Fruit fly (Drosophila melanogaster): ENCODE results near the gene Drsl3.

Drsl3 gene

DNA sequence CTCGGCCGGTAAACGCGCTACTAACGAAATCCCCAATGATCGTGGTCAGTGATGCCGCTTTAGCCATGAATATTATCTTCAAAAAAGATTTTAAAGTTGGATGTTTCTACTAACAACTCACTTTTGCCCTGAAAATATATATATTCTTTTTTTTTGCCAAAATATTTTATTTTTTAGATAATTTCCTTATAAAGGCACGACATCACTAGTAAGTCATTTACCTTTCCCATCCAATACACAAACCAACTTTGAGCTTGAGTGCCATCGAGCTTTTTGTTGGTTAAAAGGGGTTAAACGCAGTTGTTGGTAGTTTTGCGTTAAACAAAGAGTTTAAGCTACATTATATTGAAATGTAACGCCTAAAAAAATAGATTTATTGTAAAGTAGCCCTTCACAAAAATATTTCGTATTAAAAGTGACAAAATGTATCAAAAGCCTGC is 11.7 kb upstream of the Drsl3 start, which contains the start of gene CG14968 (continued):
- peak; percentile 84 for TF ChIP-seq Adf1 (GFP tag; IDR thresholded peaks at IDR 0.05)
- TF ChIP-seq CG12299 (tag; optimal IDR thresholded peaks at IDR 0.05) = peak; percentile 87
- TF ChIP-seq CG18764 (GFP tag; optimal IDR thresholded peaks at IDR 0.05) = peak; percentile 87
- peak; percentile 79 for TF ChIP-seq CG13624 (GFP tag; optimal IDR thresholded peaks at IDR 0.05)
- TF ChIP-seq CG16779 (GFP tag; IDR thresholded peaks at IDR 0.05) = peak; percentile 91
- peak; percentile 90 for TF ChIP-seq Hsf (GFP tag; optimal IDR thresholded peaks at IDR 0.05)
- peak; percentile 95 for TF ChIP-seq esg (GFP tag; conservative IDR thresholded peaks at IDR 0.05)
- TF ChIP-seq Dp (GFP tag; optimal IDR thresholded peaks at IDR 0.05) = no peak
- TF ChIP-seq tna (GFP tag; IDR thresholded peaks at IDR 0.05; ENCODE audit: partially characterized antibody) = no peak
- TF ChIP-seq ase (GFP tag; IDR thresholded peaks at IDR 0.05) = peak; percentile 96
- peak; percentile 87 for TF ChIP-seq CG3726 (GFP tag; IDR thresholded peaks at IDR 0.05)
- peak; percentile 97 for TF ChIP-seq CG2678 (tag; optimal IDR thresholded peaks at IDR 0.05)
- peak; percentile 96 for TF ChIP-seq stc (GFP tag; IDR thresholded peaks at IDR 0.05)
- TF ChIP-seq stwl (tag; optimal IDR thresholded peaks at IDR 0.05) = no peak
- TF ChIP-seq Aef1 (GFP tag; IDR thresholded peaks at IDR 0.05) = peak; percentile 95
- TF ChIP-seq hkb (optimal IDR thresholded peaks at IDR 0.05) = no peak
- peak; percentile 97 for TF ChIP-seq hkb (GFP tag; IDR thresholded peaks at IDR 0.05)
- TF ChIP-seq tll (GFP tag; optimal IDR thresholded peaks at IDR 0.05) = no peak
- TF ChIP-seq Hr51 (GFP tag; optimal IDR thresholded peaks at IDR 0.05) = peak; percentile 61 to 97
- no peak for TF ChIP-seq cg (GFP tag; optimal IDR thresholded peaks at IDR 0.05)
- peak; percentile 48 for TF ChIP-seq ftz-f1 (GFP tag; optimal IDR thresholded peaks at IDR 0.05)
- TF ChIP-seq emc (GFP tag; optimal IDR thresholded peaks at IDR 0.05) = peak; percentile 67
- TF ChIP-seq sr (GFP tag; IDR thresholded peaks at IDR 0.05) = peak; percentile 78
- TF ChIP-seq peb (GFP tag; IDR thresholded peaks at IDR 0.05) = peak; percentile 91
- TF ChIP-seq MBD-R2 (GFP tag; IDR thresholded peaks at IDR 0.05) = peak; percentile 93
- TF ChIP-seq Hr39 (optimal IDR thresholded peaks at IDR 0.05) = no peak
- TF ChIP-seq croc (GFP tag; conservative IDR thresholded peaks at IDR 0.05) = peak; percentile 77
- TF ChIP-seq Hr78 (GFP tag; optimal IDR thresholded peaks at IDR 0.05) = peak in 1 of 2 experiments; percentile 78
- TF ChIP-seq CG10543 (GFP tag; optimal IDR thresholded peaks at IDR 0.05) = peak; percentile 75
- peak; percentile 69 for TF ChIP-seq CG33557 (GFP tag; optimal IDR thresholded peaks at IDR 0.05)
- TF ChIP-seq Xrp1 (GFP tag; IDR thresholded peaks at IDR 0.05) = peak; percentile 95
- peak; percentile 89 for TF ChIP-seq Fer2 (tag; optimal IDR thresholded peaks at IDR 0.05)
- TF ChIP-seq pan (optimal IDR thresholded peaks at IDR 0.05) = no peak
- TF ChIP-seq pan (GFP tag; optimal IDR thresholded peaks at IDR 0.05 in 1 of 2, IDR thresholded peaks at IDR 0.05 in 1 of 2) = peak in 1 of 2 experiments; percentile 98
- peak; percentile 95 for TF ChIP-seq CG12104 (GFP tag; optimal IDR thresholded peaks at IDR 0.05)
- TF ChIP-seq Hmx (GFP tag; optimal IDR thresholded peaks at IDR 0.05) = no peak
- peak; percentile 83 for TF ChIP-seq slou (GFP tag; optimal IDR thresholded peaks at IDR 0.05)
- peak; percentile 97 for TF ChIP-seq ranshi (GFP tag; IDR thresholded peaks at IDR 0.05)
- TF ChIP-seq CG11093 (GFP tag; IDR thresholded peaks at IDR 0.05) = peak; percentile 66; the same call in 2 of the 3 replicates
- TF ChIP-seq cwo (GFP tag; optimal IDR thresholded peaks at IDR 0.05) = peak; percentile 92
- peak; percentile 69 for TF ChIP-seq Nf-YC (tag; optimal IDR thresholded peaks at IDR 0.05)
- TF ChIP-seq CG8765 (GFP tag; IDR thresholded peaks at IDR 0.05) = peak; percentile 88
- peak; percentile 92 for TF ChIP-seq az2 (GFP tag; optimal IDR thresholded peaks at IDR 0.05)
- peak; percentile 97 for TF ChIP-seq CG15269 (tag; optimal IDR thresholded peaks at IDR 0.05)
- peak; percentile 87 for TF ChIP-seq zen (tag; optimal IDR thresholded peaks at IDR 0.05)
- TF ChIP-seq CG4707 (GFP tag; optimal IDR thresholded peaks at IDR 0.05) = peak; percentile 74
- TF ChIP-seq CoRest (tag; optimal IDR thresholded peaks at IDR 0.05) = peak; percentile 94
- TF ChIP-seq chif (GFP tag; optimal IDR thresholded peaks at IDR 0.05) = peak; percentile 41 to 67
- peak; percentile 91 for TF ChIP-seq Taf1 (GFP tag; IDR thresholded peaks at IDR 0.05)
- peak; percentile 85 for TF ChIP-seq CG10462 (GFP tag; optimal IDR thresholded peaks at IDR 0.05)
- TF ChIP-seq CG14667 (GFP tag; IDR thresholded peaks at IDR 0.05) = peak; percentile 90
